Fruit fly (Drosophila melanogaster) whole organism, pupa: ENCODE data around the gene CAH7.

Source experiments
- CG17806 ChIP-seq: fragments of 200-800 bp; sonication (Bioruptor generic); optimal IDR thresholded peaks from 2 replicates; lab custom pipeline; 2018; ENCODE audit warnings: missing biosample characterization, mild to moderate bottlenecking, missing genetic modification characterization, moderate library complexity
- CG4496 ChIP-seq: fragments of 200-800 bp; sonication (Bioruptor generic); IDR thresholded peaks from 3 replicates; pipeline ENCODE4 v1.3.6; 2022; ENCODE audit warnings: missing biosample characterization, missing genetic modification characterization
- CG8301 ChIP-seq: fragments of 200-800 bp; sonication (Bioruptor generic); optimal IDR thresholded peaks from 2 replicates; lab custom pipeline; 2018; ENCODE audit warnings: missing biosample characterization, mild to moderate bottlenecking, missing genetic modification characterization
- EcR ChIP-seq: fragments of 200-800 bp; sonication (Bioruptor generic); optimal IDR thresholded peaks from 3 replicates; lab custom pipeline; 2019; ENCODE audit warnings: missing biosample characterization, missing genetic modification characterization, mild to moderate bottlenecking, moderate library complexity, missing genetic modification reagents
- Pif1A ChIP-seq: fragments of 200-800 bp; sonication (Bioruptor generic); optimal IDR thresholded peaks from 3 replicates; lab custom pipeline; 2016; ENCODE audit warnings: missing biosample characterization, missing genetic modification characterization
- Snoo ChIP-seq: fragments of 200-800 bp; sonication (Bioruptor generic); optimal IDR thresholded peaks from 3 replicates; lab custom pipeline; 2017; ENCODE audit warnings: missing biosample characterization, mild to moderate bottlenecking, missing genetic modification characterization, inconsistent platforms
- fd96Ca ChIP-seq: fragments of 200-800 bp; sonication (Bioruptor generic); IDR thresholded peaks from 3 replicates; pipeline ENCODE4 v1.3.6; 2022; ENCODE audit warnings: missing biosample characterization, missing genetic modification characterization
- gl ChIP-seq: fragments of 200-800 bp; sonication (Bioruptor generic); optimal IDR thresholded peaks from 2 replicates; lab custom pipeline; 2018; ENCODE audit warnings: missing biosample characterization, mild to moderate bottlenecking, missing genetic modification characterization

DNA sequence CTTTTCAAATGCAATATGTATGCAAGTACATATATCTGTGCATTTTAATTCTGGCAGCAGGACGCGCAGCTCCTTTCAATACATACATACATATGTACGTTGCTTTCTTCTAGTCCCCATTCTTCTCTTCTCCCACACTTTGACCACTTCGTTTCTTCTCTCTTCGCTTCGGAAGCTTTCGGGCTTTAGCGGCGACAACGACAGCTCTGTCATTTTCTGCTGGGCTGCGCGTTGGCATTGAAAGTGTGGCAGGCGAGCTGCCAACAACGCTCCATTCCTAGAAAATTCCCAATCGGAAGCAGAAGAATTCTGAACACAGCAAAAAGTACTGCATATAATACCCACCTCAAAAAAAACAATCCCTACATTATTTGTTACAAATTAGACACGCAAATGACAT lies 29.0 kb upstream of the CAH7 start:
- TF ChIP-seq gl (tag; lab: Kevin White, UChicago), result no peak
- no peak for TF ChIP-seq EcR (GFP tag; lab: Kevin White, UChicago)
- TF ChIP-seq Snoo (tag; lab: Kevin White, UChicago), result no peak
- TF ChIP-seq CG17806, result no peak
- TF ChIP-seq fd96Ca (GFP tag; lab: Robert Waterston, UW), result no peak
- TF ChIP-seq Pif1A (GFP tag; lab: Kevin White, UChicago), result no peak
- no peak for TF ChIP-seq CG8301
- TF ChIP-seq CG4496 (GFP tag; lab: Robert Waterston, UW), result peak; percentile 30; the same call in 1 of the 3 replicates
